Fruit fly (Drosophila melanogaster): Measurements from ENCODE around the gene NKCC.

The NKCC gene

dm6 chr3R:5470586-5471283 is 31.8 kb downstream of the NKCC start, which contains the start of the genes mRpL44 and Snr1:
TSS of gene mRpL44 (minus strand) at chr3R:5470636.
TSS of gene Snr1 (plus strand) at chr3R:5470926.
- TF ChIP-seq CG8159 (tag; optimal IDR thresholded peaks at IDR 0.05): no peak
- TF ChIP-seq CG14655 (GFP tag; optimal IDR thresholded peaks at IDR 0.05): no peak
- TF ChIP-seq CG10348 (GFP tag; IDR thresholded peaks at IDR 0.05): no peak
- no peak for TF ChIP-seq CG34367 (tag; optimal IDR thresholded peaks at IDR 0.05)
- no peak for TF ChIP-seq CG17806 (tag; optimal IDR thresholded peaks at IDR 0.05)
- TF ChIP-seq CG32121 (GFP tag; IDR thresholded peaks at IDR 0.05): 0 out of 2 replicates have a peak, but pooled peaks have one; percentile 9
- TF ChIP-seq CG9948 (tag; optimal IDR thresholded peaks at IDR 0.05): peak; percentile 7
- TF ChIP-seq CG13204 (GFP tag; optimal IDR thresholded peaks at IDR 0.05): no peak
- TF ChIP-seq CG4496 (GFP tag; IDR thresholded peaks at IDR 0.05): 0 out of 3 replicates have a peak, but pooled peaks have one; percentile 21
- no peak for TF ChIP-seq EcR (GFP tag; optimal IDR thresholded peaks at IDR 0.05)
- no peak for TF ChIP-seq rn (GFP tag; IDR thresholded peaks at IDR 0.05)
- TF ChIP-seq CG12605 (GFP tag; IDR thresholded peaks at IDR 0.05): no peak
- no peak for TF ChIP-seq D1 (tag; optimal IDR thresholded peaks at IDR 0.05)
- TF ChIP-seq gl (tag; optimal IDR thresholded peaks at IDR 0.05): no peak
- no peak for TF ChIP-seq Pif1A (GFP tag; optimal IDR thresholded peaks at IDR 0.05)
- TF ChIP-seq Snoo (tag; optimal IDR thresholded peaks at IDR 0.05): peak; percentile 55
- TF ChIP-seq CG15710 (tag; optimal IDR thresholded peaks at IDR 0.05): peak; percentile 50
- TF ChIP-seq CG8301 (tag; optimal IDR thresholded peaks at IDR 0.05): no peak
- TF ChIP-seq fd96Ca (GFP tag; IDR thresholded peaks at IDR 0.05): 0 out of 3 replicates have a peak, but pooled peaks have one; percentile 49
- no peak for TF ChIP-seq Ets98B (GFP tag; IDR thresholded peaks at IDR 0.05)
- no peak for TF ChIP-seq Pif1B (GFP tag; optimal IDR thresholded peaks at IDR 0.05)

dm6 chr3R:5467619-5468018 is 34.9 kb downstream of the NKCC start, which contains the start of gene POLDIP2:
TSS of gene POLDIP2 (plus strand) at chr3R:5467778.
- no peak for TF ChIP-seq D1 (tag; optimal IDR thresholded peaks at IDR 0.05)
- no peak for TF ChIP-seq rn (GFP tag; IDR thresholded peaks at IDR 0.05)
- TF ChIP-seq CG8159 (tag; optimal IDR thresholded peaks at IDR 0.05): no peak
- TF ChIP-seq CG10348 (GFP tag; IDR thresholded peaks at IDR 0.05): no peak
- no peak for TF ChIP-seq CG17806 (tag; optimal IDR thresholded peaks at IDR 0.05)
- no peak for TF ChIP-seq CG13204 (GFP tag; optimal IDR thresholded peaks at IDR 0.05)
- no peak for TF ChIP-seq CG32121 (GFP tag; IDR thresholded peaks at IDR 0.05)
- TF ChIP-seq CG9948 (tag; optimal IDR thresholded peaks at IDR 0.05): no peak
- TF ChIP-seq CG15710 (tag; optimal IDR thresholded peaks at IDR 0.05): no peak
- no peak for TF ChIP-seq fd96Ca (GFP tag; IDR thresholded peaks at IDR 0.05)
- no peak for TF ChIP-seq CG34367 (tag; optimal IDR thresholded peaks at IDR 0.05)
- TF ChIP-seq CG8301 (tag; optimal IDR thresholded peaks at IDR 0.05): no peak
- TF ChIP-seq gl (tag; optimal IDR thresholded peaks at IDR 0.05): no peak

- TF ChIP-seq rn (GFP tag; IDR thresholded peaks at IDR 0.05): no peak
- TF ChIP-seq CG8301 (tag; optimal IDR thresholded peaks at IDR 0.05): peak; percentile 10
- TF ChIP-seq EcR (GFP tag; optimal IDR thresholded peaks at IDR 0.05): no peak
- TF ChIP-seq CG13204 (GFP tag; optimal IDR thresholded peaks at IDR 0.05): no peak
- TF ChIP-seq CG9948 (tag; optimal IDR thresholded peaks at IDR 0.05): no peak
- TF ChIP-seq CG32121 (GFP tag; IDR thresholded peaks at IDR 0.05): no peak
- TF ChIP-seq CG34367 (tag; optimal IDR thresholded peaks at IDR 0.05): peak; percentile 69
- TF ChIP-seq CG12605 (GFP tag; IDR thresholded peaks at IDR 0.05): peak; percentile 73
- no peak for TF ChIP-seq Ets98B (GFP tag; IDR thresholded peaks at IDR 0.05)
- no peak for TF ChIP-seq Pif1A (GFP tag; optimal IDR thresholded peaks at IDR 0.05)
- peak; percentile 82 for TF ChIP-seq Snoo (tag; optimal IDR thresholded peaks at IDR 0.05)
- no peak for TF ChIP-seq fd96Ca (GFP tag; IDR thresholded peaks at IDR 0.05)
- TF ChIP-seq D1 (tag; optimal IDR thresholded peaks at IDR 0.05): no peak
- peak; percentile 28 for TF ChIP-seq CG17806 (tag; optimal IDR thresholded peaks at IDR 0.05)
- TF ChIP-seq CG4496 (GFP tag; IDR thresholded peaks at IDR 0.05): peak; percentile 76
- no peak for TF ChIP-seq CG10348 (GFP tag; IDR thresholded peaks at IDR 0.05)
- TF ChIP-seq CG15710 (tag; optimal IDR thresholded peaks at IDR 0.05): peak; percentile 33
- TF ChIP-seq CG14655 (GFP tag; optimal IDR thresholded peaks at IDR 0.05): no peak
- TF ChIP-seq CG8159 (tag; optimal IDR thresholded peaks at IDR 0.05): peak; percentile 32
- TF ChIP-seq Pif1B (GFP tag; optimal IDR thresholded peaks at IDR 0.05): no peak
- peak; percentile 18 for TF ChIP-seq gl (tag; optimal IDR thresholded peaks at IDR 0.05)
Observed at dm6 chr3R:5466875-5467274, 35.6 kb downstream of the NKCC start, which contains the start of gene RpL35A. TSS of gene RpL35A (minus strand) at chr3R:5467101.

- TF ChIP-seq CG12605 (GFP tag; IDR thresholded peaks at IDR 0.05): no peak
- TF ChIP-seq CG34367 (tag; optimal IDR thresholded peaks at IDR 0.05): no peak
- TF ChIP-seq Pif1B (GFP tag; optimal IDR thresholded peaks at IDR 0.05): no peak
- no peak for TF ChIP-seq rn (GFP tag; IDR thresholded peaks at IDR 0.05)
- no peak for TF ChIP-seq Ets98B (GFP tag; IDR thresholded peaks at IDR 0.05)
- no peak for TF ChIP-seq CG13204 (GFP tag; optimal IDR thresholded peaks at IDR 0.05)
- TF ChIP-seq fd96Ca (GFP tag; IDR thresholded peaks at IDR 0.05): no peak
- TF ChIP-seq D1 (tag; optimal IDR thresholded peaks at IDR 0.05): no peak
- TF ChIP-seq Snoo (tag; optimal IDR thresholded peaks at IDR 0.05): no peak
- TF ChIP-seq CG15710 (tag; optimal IDR thresholded peaks at IDR 0.05): no peak
- TF ChIP-seq CG32121 (GFP tag; IDR thresholded peaks at IDR 0.05): no peak
- TF ChIP-seq CG9948 (tag; optimal IDR thresholded peaks at IDR 0.05): no peak
- no peak for TF ChIP-seq Pif1A (GFP tag; optimal IDR thresholded peaks at IDR 0.05)
- TF ChIP-seq EcR (GFP tag; optimal IDR thresholded peaks at IDR 0.05): no peak
- no peak for TF ChIP-seq CG17806 (tag; optimal IDR thresholded peaks at IDR 0.05)
- no peak for TF ChIP-seq CG14655 (GFP tag; optimal IDR thresholded peaks at IDR 0.05)
Observed at dm6 chr3R:5464481-5464880, 38.0 kb downstream of the NKCC start, which contains the start of gene PEK. TSS of gene PEK (minus strand) at chr3R:5464753.

dm6 chr3R:5463199-5463949 is 39.1 kb downstream of the NKCC start:
- TF ChIP-seq D1 (tag; optimal IDR thresholded peaks at IDR 0.05) (no peak), CG17806 (tag; optimal IDR thresholded peaks at IDR 0.05) (no peak), CG8159 (tag; optimal IDR thresholded peaks at IDR 0.05) (peak; percentile 16), CG12605 (GFP tag; IDR thresholded peaks at IDR 0.05) (peak; percentile 92), CG9948 (tag; optimal IDR thresholded peaks at IDR 0.05) (no peak)
